Worm (Caenorhabditis elegans) whole organism, L4 larva: ENCODE measurements around the gene rpl-10.

Experiments used
- F26F4.8 ChIP-seq: fragments of 200-800 bp; sonication (Bioruptor generic); conservative IDR thresholded peaks from 2 replicates; pipeline ENCODE4 v1.3.6; 2022; ENCODE audit warnings: missing genetic modification characterization, missing compliant biosample characterization
- T20F7.1 ChIP-seq: fragments of 200-800 bp; sonication (Bioruptor generic); optimal IDR thresholded peaks from 2 replicates; lab custom pipeline; 2018; ENCODE audit warnings: mild to moderate bottlenecking, missing genetic modification characterization, missing compliant biosample characterization
- T26A8.4 ChIP-seq: fragments of 200-800 bp; sonication (Bioruptor generic); IDR thresholded peaks from 2 replicates; pipeline ENCODE4 v1.3.6; 2022; ENCODE audit warnings: missing genetic modification characterization, missing compliant biosample characterization
- Y105C5A.15 ChIP-seq: fragments of 200-800 bp; sonication (Bioruptor generic); IDR thresholded peaks from 2 replicates; pipeline ENCODE4 v1.3.6; 2022; ENCODE audit warnings: missing genetic modification characterization, missing compliant biosample characterization
- arid-1 ChIP-seq: fragments of 200-800 bp; sonication (Bioruptor generic); conservative IDR thresholded peaks from 2 replicates; pipeline ENCODE4 v1.3.6; 2022; ENCODE audit warnings: missing genetic modification reagents, missing genetic modification characterization, missing compliant biosample characterization
- ceh-82 ChIP-seq: sonication (generic microtip); optimal IDR thresholded peaks from 2 replicates; lab custom pipeline; 2017; ENCODE audit warnings: missing biosample characterization, missing genetic modification characterization
- ctbp-1 ChIP-seq: fragments of 200-800 bp; sonication (Bioruptor generic); IDR thresholded peaks from 2 replicates; pipeline ENCODE4 v1.3.6; 2022; ENCODE audit warnings: missing genetic modification reagents, missing genetic modification characterization, missing compliant biosample characterization
- daf-16 ChIP-seq, 3 experiments: sonication (generic microtip); optimal IDR thresholded peaks; 2 replicates each; lab custom pipeline; 2016 to 2017; ENCODE audit warnings: missing genetic modification characterization in 3 of 3, missing genetic modification reagents in 3 of 3, mild to moderate bottlenecking in 2 of 3, missing compliant biosample characterization in 2 of 3, missing biosample characterization in 1 of 3, moderate library complexity in 1 of 3
- daf-19 ChIP-seq: fragments of 200-800 bp; sonication (Bioruptor generic); conservative IDR thresholded peaks from 2 replicates; pipeline ENCODE4 v1.3.6; 2022; ENCODE audit warnings: missing genetic modification characterization, missing compliant biosample characterization
- dpl-1 ChIP-seq: fragments of 150-350 bp; optimal IDR thresholded peaks from 2 replicates; lab custom pipeline; 2014; ENCODE audit warnings: missing biosample characterization, missing genetic modification reagents, missing genetic modification characterization
- duxl-1 ChIP-seq: sonication (generic microtip); optimal IDR thresholded peaks from 2 replicates; lab custom pipeline; 2016; ENCODE audit warnings: mild to moderate bottlenecking, missing genetic modification characterization, moderate library complexity, missing compliant biosample characterization; ENCODE audit not compliant: poor library complexity
- dve-1 ChIP-seq: sonication (generic microtip); optimal IDR thresholded peaks from 2 replicates; lab custom pipeline; 2017; ENCODE audit warnings: antibody characterized with exemption, mild to moderate bottlenecking, missing genetic modification characterization, missing compliant biosample characterization; ENCODE audit not compliant: insufficient read depth
- fkh-10 ChIP-seq: fragments of 150-350 bp; optimal IDR thresholded peaks from 2 replicates; lab custom pipeline; 2014; ENCODE audit warnings: missing biosample characterization, missing genetic modification reagents, missing genetic modification characterization
- fos-1 ChIP-seq: fragments of 150-350 bp; optimal IDR thresholded peaks from 2 replicates; lab custom pipeline; 2014; ENCODE audit warnings: missing biosample characterization, missing genetic modification characterization
- hif-1 ChIP-seq, 2 experiments: sonication (generic microtip); optimal IDR thresholded peaks; 2 replicates each; lab custom pipeline; 2016 to 2017; ENCODE audit warnings: missing compliant biosample characterization in 2 of 2, missing genetic modification characterization in 2 of 2, missing genetic modification reagents in 2 of 2, missing genotype in 2 of 2, mild to moderate bottlenecking in 1 of 2
- hlh-11 ChIP-seq: fragments of 200-800 bp; sonication (Bioruptor generic); optimal IDR thresholded peaks from 2 replicates; lab custom pipeline; 2018; ENCODE audit warnings: mild to moderate bottlenecking, missing genetic modification characterization, missing compliant biosample characterization
- lin-15B ChIP-seq: fragments of 150-350 bp; sonication (generic microtip); optimal IDR thresholded peaks from 3 replicates; lab custom pipeline; 2014; ENCODE audit warnings: missing biosample characterization, missing genetic modification characterization
- lin-29 ChIP-seq: fragments of 200-800 bp; sonication (Bioruptor generic); IDR thresholded peaks from 2 replicates; pipeline ENCODE4 v1.3.6; 2022; ENCODE audit warnings: missing genetic modification reagents, missing genetic modification characterization, missing compliant biosample characterization
- lsy-2 ChIP-seq, 2 experiments: fragments of 150-350 bp in 1 of 2; sonication (generic microtip) in 1 of 2; optimal IDR thresholded peaks; 2 replicates each; lab custom pipeline; 2014 to 2017; ENCODE audit warnings: missing biosample characterization in 2 of 2, missing genetic modification characterization in 2 of 2
- mdt-29 ChIP-seq: fragments of 200-800 bp; sonication (Bioruptor generic); IDR thresholded peaks from 2 replicates; pipeline ENCODE4 v1.3.6; 2022; ENCODE audit warnings: missing genetic modification reagents, missing genetic modification characterization, missing compliant biosample characterization
- mes-2 ChIP-seq: sonication (generic microtip); optimal IDR thresholded peaks from 2 replicates; lab custom pipeline; 2016; ENCODE audit warnings: missing genotype, mild to moderate bottlenecking, missing genetic modification characterization, missing compliant biosample characterization; ENCODE audit not compliant: poor library complexity, severe bottlenecking
- mxl-2 ChIP-seq: fragments of 200-800 bp; sonication (Bioruptor generic); conservative IDR thresholded peaks from 2 replicates; pipeline ENCODE4 v1.3.6; 2022; ENCODE audit warnings: missing genetic modification reagents, missing genetic modification characterization, missing compliant biosample characterization
- nhr-102 ChIP-seq: sonication (generic microtip); optimal IDR thresholded peaks from 2 replicates; lab custom pipeline; 2016; ENCODE audit warnings: mild to moderate bottlenecking, missing genetic modification characterization, moderate library complexity, missing compliant biosample characterization
- nhr-11 ChIP-seq: fragments of 150-350 bp; optimal IDR thresholded peaks from 2 replicates; lab custom pipeline; 2014; ENCODE audit warnings: missing biosample characterization, missing genetic modification characterization
- nhr-111 ChIP-seq: fragments of 200-800 bp; sonication (Bioruptor generic); optimal IDR thresholded peaks from 2 replicates; lab custom pipeline; 2018; ENCODE audit warnings: mild to moderate bottlenecking, missing genetic modification characterization, missing compliant biosample characterization
- nhr-28 ChIP-seq: fragments of 150-350 bp; optimal IDR thresholded peaks from 2 replicates; lab custom pipeline; 2014; ENCODE audit warnings: missing biosample characterization, missing genetic modification characterization
- nhr-42 ChIP-seq: fragments of 200-800 bp; sonication (Bioruptor generic); IDR thresholded peaks from 2 replicates; pipeline ENCODE4 v1.3.6; 2022; ENCODE audit warnings: missing genetic modification characterization, missing compliant biosample characterization
- nhr-6 ChIP-seq: fragments of 150-350 bp; optimal IDR thresholded peaks from 2 replicates; lab custom pipeline; 2014; ENCODE audit warnings: missing biosample characterization, missing genetic modification characterization
- pha-4 ChIP-seq, 2 experiments: fragments of 150-350 bp in 1 of 2; fragments of 200-800 bp in 1 of 2; sonication (Bioruptor generic) in 1 of 2; IDR thresholded peaks in 1 of 2; optimal IDR thresholded peaks in 1 of 2; 2 replicates each; pipeline versions ENCODE4 v1.3.6 to Lab custom; 2014 to 2022; ENCODE audit warnings: missing genetic modification characterization in 2 of 2, missing genetic modification reagents in 2 of 2, missing biosample characterization in 1 of 2, missing compliant biosample characterization in 1 of 2
- saeg-2 ChIP-seq: fragments of 200-800 bp; sonication (Bioruptor generic); IDR thresholded peaks from 2 replicates; pipeline ENCODE4 v1.3.6; 2022; ENCODE audit warnings: missing genetic modification reagents, missing genetic modification characterization, missing compliant biosample characterization
- sdz-12 ChIP-seq: fragments of 200-800 bp; sonication (Bioruptor generic); optimal IDR thresholded peaks from 2 replicates; lab custom pipeline; 2018; ENCODE audit warnings: mild to moderate bottlenecking, missing genetic modification characterization, missing compliant biosample characterization
- set-16 ChIP-seq: fragments of 200-800 bp; sonication (Bioruptor generic); IDR thresholded peaks from 2 replicates; pipeline ENCODE4 v1.3.6; 2022; ENCODE audit warnings: missing genetic modification reagents, missing genetic modification characterization, missing compliant biosample characterization
- spr-1 ChIP-seq: sonication (generic microtip); optimal IDR thresholded peaks from 2 replicates; lab custom pipeline; 2016; ENCODE audit warnings: mild to moderate bottlenecking, missing genetic modification characterization, missing compliant biosample characterization
- spr-3 ChIP-seq: fragments of 200-800 bp; sonication (Bioruptor generic); optimal IDR thresholded peaks from 2 replicates; lab custom pipeline; 2018; ENCODE audit warnings: mild to moderate bottlenecking, missing genetic modification characterization, missing compliant biosample characterization
- unc-130 ChIP-seq: sonication (generic microtip); optimal IDR thresholded peaks from 2 replicates; lab custom pipeline; 2016; ENCODE audit warnings: missing genetic modification reagents, missing genetic modification characterization, missing compliant biosample characterization

The rpl-10 gene

DNA sequence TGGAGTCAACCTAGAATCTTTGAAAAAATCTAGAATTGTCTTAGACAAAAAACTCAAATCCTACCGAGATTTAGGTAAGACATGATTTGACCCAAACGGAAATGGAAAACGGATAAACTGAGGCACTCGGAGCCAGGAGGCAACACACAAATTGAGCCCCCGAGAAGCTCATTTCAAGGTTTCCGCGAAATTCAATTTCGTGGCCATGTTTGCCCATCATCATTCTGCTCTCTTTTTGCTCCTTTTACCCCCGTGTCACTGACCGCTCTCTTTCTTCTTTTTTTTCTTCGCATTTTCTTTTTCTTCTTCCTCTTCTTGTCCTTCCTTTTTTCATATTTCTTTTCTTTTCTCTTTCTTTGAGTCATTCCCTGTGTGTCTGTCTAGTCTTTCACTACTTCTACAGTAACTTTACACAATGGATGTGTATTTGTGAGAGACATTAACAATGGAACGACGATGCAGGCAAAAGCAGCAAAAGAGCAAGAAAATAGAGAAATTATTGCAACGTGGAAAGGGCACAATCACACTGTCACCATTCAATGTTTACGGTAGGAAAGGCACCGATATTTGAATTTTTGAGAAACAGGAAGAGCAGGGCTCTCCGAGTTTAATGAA lies 9.1 kb downstream of the rpl-10 start:
- TF ChIP-seq hlh-11 (tag; lab: Kevin White, UChicago) = peak; percentile 16
- TF ChIP-seq pha-4 (GFP tag; IDR thresholded peaks at IDR 0.05; lab: Robert Waterston, UW) = no peak
- peak; percentile 54 for TF ChIP-seq pha-4 (tag; optimal IDR thresholded peaks at IDR 0.05; lab: Kevin White, UChicago)
- peak; percentile 82 for TF ChIP-seq nhr-6 (tag; lab: Kevin White, UChicago)
- peak; percentile 63 for TF ChIP-seq fkh-10 (GFP tag; lab: Kevin White, UChicago)
- TF ChIP-seq lsy-2 (tag; optimal IDR thresholded peaks at IDR 0.05; lab: Kevin White, UChicago) = peak in 1 of 2 experiments; percentile 56
- 0 out of 2 replicates have a peak, but pooled peaks have one; percentile 43 for TF ChIP-seq ctbp-1 (GFP tag; lab: Robert Waterston, UW)
- no peak for TF ChIP-seq nhr-111 (GFP tag; lab: Kevin White, UChicago)
- TF ChIP-seq mes-2 (tag; lab: Kevin White, UChicago) = peak; percentile 0
- TF ChIP-seq saeg-2 = no peak

DNA sequence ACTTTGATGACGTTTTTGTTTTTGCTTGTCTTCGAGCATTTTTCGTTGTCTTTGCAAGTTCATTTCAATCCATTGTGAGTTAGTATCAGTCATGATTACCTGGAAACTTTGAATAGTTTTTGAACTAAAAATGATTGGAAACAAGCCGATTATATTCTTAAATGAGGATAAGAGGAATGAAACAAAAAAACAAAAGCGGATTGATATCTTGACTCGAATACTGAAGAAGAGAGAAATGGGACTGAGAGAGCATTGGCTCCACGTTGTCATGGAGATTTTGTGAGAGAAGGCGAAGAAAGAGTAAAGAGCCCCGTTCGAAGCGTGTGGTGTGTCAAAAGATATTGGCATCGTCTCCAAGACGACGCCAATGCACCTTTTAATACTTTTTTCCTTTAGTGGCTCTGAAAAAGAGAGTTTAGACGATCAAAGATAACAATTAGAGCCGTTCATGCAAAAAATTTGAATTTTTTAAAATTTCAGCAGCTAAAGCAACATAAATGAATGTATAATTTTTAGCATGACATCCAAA lies 13.2 kb downstream of the rpl-10 start, which contains the start of the genes tub-1 and tmem-138:
tub-1 (minus strand) TSS at position 101 of the 529 bp plus-strand sequence.
tmem-138 (plus strand) TSS at position 479 of the 529 bp plus-strand sequence.
- no peak for TF ChIP-seq F26F4.8
- no peak for TF ChIP-seq set-16
- TF ChIP-seq nhr-42 (GFP tag; lab: Robert Waterston, UW) = no peak
- no peak for TF ChIP-seq lin-15B
- no peak for TF ChIP-seq spr-3 (GFP tag; lab: Kevin White, UChicago)
- no peak for TF ChIP-seq nhr-11 (tag; lab: Kevin White, UChicago)
- no peak for TF ChIP-seq T26A8.4 (GFP tag; lab: Robert Waterston, UW)
- no peak for TF ChIP-seq lin-29 (GFP tag; lab: Robert Waterston, UW)
- TF ChIP-seq fkh-10 (GFP tag; lab: Kevin White, UChicago) = no peak
- TF ChIP-seq mdt-29 = no peak
- no peak for TF ChIP-seq Y105C5A.15 (GFP tag; lab: Robert Waterston, UW)
- TF ChIP-seq fos-1 (tag; lab: Kevin White, UChicago) = no peak
- TF ChIP-seq dpl-1 (GFP tag; lab: Kevin White, UChicago) = no peak
- no peak for TF ChIP-seq ceh-82
- no peak for TF ChIP-seq arid-1 (GFP tag; lab: Robert Waterston, UW)
- TF ChIP-seq spr-1 = no peak
- TF ChIP-seq daf-16 (GFP tag; optimal IDR thresholded peaks at IDR 0.05; lab: Kevin White, UChicago) = no peak
- TF ChIP-seq daf-16 (tag; optimal IDR thresholded peaks at IDR 0.05; lab: Kevin White, UChicago) = no peak
- no peak for TF ChIP-seq nhr-102 (tag; lab: Kevin White, UChicago)
- TF ChIP-seq daf-19 = no peak
- TF ChIP-seq, all 104 proteins: peak for 0

DNA sequence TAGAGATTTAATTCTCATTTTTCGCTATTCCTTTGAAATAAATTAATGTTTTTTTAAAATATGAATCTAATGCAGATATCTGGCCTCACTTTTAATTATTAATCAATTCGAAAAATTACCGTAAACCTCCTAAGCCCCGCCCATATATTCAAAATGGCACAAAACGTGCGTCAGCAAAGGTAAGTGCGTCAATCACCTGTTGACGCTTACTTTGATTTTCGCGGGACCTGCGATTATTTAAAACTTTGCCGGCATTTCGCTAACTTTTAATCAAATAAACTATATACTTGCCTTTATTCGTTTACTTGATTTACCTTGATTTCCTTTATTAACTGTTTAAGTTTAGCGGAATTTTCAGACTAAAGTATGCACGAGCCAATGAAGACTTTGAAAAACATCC lies 14.3 kb downstream of the rpl-10 start, which contains the start of gene pch-2:
pch-2 (plus strand) TSS at position 359 of the 400 bp plus-strand sequence.
- TF ChIP-seq dpl-1 (GFP tag; lab: Kevin White, UChicago) (peak; percentile 89), mes-2 (tag; lab: Kevin White, UChicago) (peak; percentile 66), mxl-2 (GFP tag; lab: Robert Waterston, UW) (no peak), dve-1 (tag; lab: Kevin White, UChicago) (peak; percentile 71), unc-130 (GFP tag; lab: Kevin White, UChicago) (peak; percentile 1), duxl-1 (peak; percentile 60), hlh-11 (tag; lab: Kevin White, UChicago) (peak; percentile 37), T20F7.1 (peak; percentile 72), lsy-2 (tag; optimal IDR thresholded peaks at IDR 0.05; lab: Kevin White, UChicago) (peak in 1 of 2 experiments; percentile 91), nhr-28 (tag; lab: Kevin White, UChicago) (peak; percentile 20), sdz-12 (no peak), hif-1 (tag; optimal IDR thresholded peaks at IDR 0.05; lab: Kevin White, UChicago) (no peak), nhr-6 (tag; lab: Kevin White, UChicago) (peak; percentile 46)
